Fruit fly (Drosophila melanogaster) whole organism, adult: ENCODE results near the gene Ir68a.

Experiments
- CG33017 ChIP-seq: fragments of 200-800 bp; sonication (Bioruptor generic); optimal IDR thresholded peaks from 2 replicates; lab custom pipeline; 2018; ENCODE audit warnings: missing biosample characterization, mild to moderate bottlenecking, missing genetic modification characterization, moderate library complexity
- Hr96 ChIP-seq: fragments of 200-800 bp; sonication (Bioruptor generic); optimal IDR thresholded peaks from 2 replicates; lab custom pipeline; 2016; ENCODE audit warnings: missing biosample characterization, missing genetic modification characterization
- kay ChIP-seq: fragments of 200-800 bp; sonication (Bioruptor generic); peaks from one replicate; lab custom pipeline; 2016; ENCODE audit warnings: missing biosample characterization, missing genetic modification characterization, borderline replicate concordance
- toe ChIP-seq: fragments of 200-800 bp; sonication (Bioruptor generic); optimal IDR thresholded peaks from 2 replicates; lab custom pipeline; 2016; ENCODE audit warnings: missing biosample characterization, missing genetic modification characterization

DNA sequence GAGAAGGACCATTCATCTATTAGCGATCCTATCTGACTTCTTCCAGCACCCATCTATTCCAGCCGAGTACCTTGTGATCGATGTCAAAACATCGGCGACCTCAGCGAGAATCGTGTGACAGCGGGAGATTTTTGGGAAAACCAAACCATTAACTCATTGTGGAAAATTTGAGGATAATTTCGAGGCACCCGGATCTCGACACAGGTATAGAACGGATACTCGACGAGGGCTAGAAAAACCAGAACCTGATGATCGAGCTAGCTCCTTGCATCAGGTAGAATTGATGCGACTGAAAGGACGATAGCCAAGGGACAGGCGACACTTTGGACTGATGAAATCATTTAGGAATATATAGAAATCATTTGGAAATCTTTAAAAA is 7.3 kb upstream of the Ir68a start:
- TF ChIP-seq Hr96 (GFP tag; lab: Kevin White, UChicago), result no peak
- no peak for TF ChIP-seq kay (GFP tag; lab: Kevin White, UChicago)
- no peak for TF ChIP-seq toe (GFP tag; lab: Kevin White, UChicago)
- no peak for TF ChIP-seq CG33017
